Worm (Caenorhabditis elegans) whole organism, mixed stage, embryonic: ENCODE data around the gene nhr-26.

Experiments
- M03D4.4 ChIP-seq: sonication (generic microtip); optimal IDR thresholded peaks from 2 replicates; lab custom pipeline; 2017; ENCODE audit warnings: mild to moderate bottlenecking, missing genetic modification characterization, missing compliant biosample characterization
- bed-3 ChIP-seq: fragments of 200-800 bp; sonication (Bioruptor generic); optimal IDR thresholded peaks from 3 replicates; lab custom pipeline; 2018; ENCODE audit warnings: mild to moderate bottlenecking, missing genetic modification characterization, moderate library complexity, missing compliant biosample characterization
- ceh-39 ChIP-seq: fragments of 150-350 bp; optimal IDR thresholded peaks from 2 replicates; lab custom pipeline; 2014; ENCODE audit warnings: missing biosample characterization, missing genetic modification characterization
- ceh-43 ChIP-seq: fragments of 200-800 bp; sonication (Bioruptor generic); optimal IDR thresholded peaks from 2 replicates; lab custom pipeline; 2018; ENCODE audit warnings: mild to moderate bottlenecking, missing genetic modification characterization, moderate library complexity, missing compliant biosample characterization
- ceh-83 ChIP-seq: fragments of 200-800 bp; sonication (Bioruptor generic); optimal IDR thresholded peaks from 2 replicates; lab custom pipeline; 2018; ENCODE audit warnings: mild to moderate bottlenecking, missing genetic modification characterization, missing compliant biosample characterization
- ces-1 ChIP-seq: fragments of 150-350 bp; optimal IDR thresholded peaks from 2 replicates; lab custom pipeline; 2014; ENCODE audit warnings: missing biosample characterization, missing genetic modification reagents, missing genetic modification characterization
- cnd-1 ChIP-seq: fragments of 200-800 bp; sonication (Bioruptor generic); optimal IDR thresholded peaks from 2 replicates; lab custom pipeline; 2018; ENCODE audit warnings: mild to moderate bottlenecking, missing genetic modification characterization, missing compliant biosample characterization
- drap-1 ChIP-seq: fragments of 200-800 bp; sonication (Bioruptor generic); optimal IDR thresholded peaks from 3 replicates; lab custom pipeline; 2018; ENCODE audit warnings: mild to moderate bottlenecking, missing genetic modification characterization, missing compliant biosample characterization
- elt-1 ChIP-seq: sonication (generic microtip); optimal IDR thresholded peaks from 2 replicates; lab custom pipeline; 2017; ENCODE audit warnings: missing genetic modification characterization, mild to moderate bottlenecking, missing compliant biosample characterization, antibody characterized with exemption, moderate library complexity, borderline replicate concordance; ENCODE audit not compliant: insufficient read depth
- elt-3 ChIP-seq: fragments of 150-350 bp; optimal IDR thresholded peaks from 2 replicates; lab custom pipeline; 2014; ENCODE audit warnings: missing biosample characterization, missing genetic modification characterization
- flh-1 ChIP-seq: fragments of 200-800 bp; sonication (Bioruptor generic); optimal IDR thresholded peaks from 2 replicates; lab custom pipeline; 2018; ENCODE audit warnings: mild to moderate bottlenecking, missing genetic modification characterization, moderate library complexity, missing compliant biosample characterization
- ham-2 ChIP-seq: fragments of 200-800 bp; sonication (Bioruptor generic); optimal IDR thresholded peaks from 2 replicates; lab custom pipeline; 2018; ENCODE audit warnings: mild to moderate bottlenecking, missing genetic modification characterization, missing compliant biosample characterization
- hlh-1 ChIP-seq: fragments of 150-350 bp; optimal IDR thresholded peaks from 2 replicates; lab custom pipeline; 2014; ENCODE audit warnings: missing biosample characterization, missing genetic modification reagents, missing genetic modification characterization
- lin-13 ChIP-seq: fragments of 150-350 bp; optimal IDR thresholded peaks from 2 replicates; lab custom pipeline; 2014; ENCODE audit warnings: missing biosample characterization, missing genetic modification characterization
- lin-32 ChIP-seq: fragments of 200-800 bp; sonication (Bioruptor generic); optimal IDR thresholded peaks from 2 replicates; lab custom pipeline; 2018; ENCODE audit warnings: mild to moderate bottlenecking, missing genetic modification characterization, missing compliant biosample characterization
- lsy-2 ChIP-seq: fragments of 150-350 bp; optimal IDR thresholded peaks from 2 replicates; lab custom pipeline; 2014; ENCODE audit warnings: missing biosample characterization, missing genetic modification characterization
- mep-1 ChIP-seq: fragments of 150-350 bp; optimal IDR thresholded peaks from 2 replicates; lab custom pipeline; 2017; ENCODE audit warnings: missing biosample characterization, missing genetic modification reagents, missing genetic modification characterization, inconsistent platforms
- mls-2 ChIP-seq: sonication (generic microtip); optimal IDR thresholded peaks from 2 replicates; lab custom pipeline; 2016; ENCODE audit warnings: mild to moderate bottlenecking, missing genetic modification characterization, moderate library complexity, missing compliant biosample characterization
- nhr-12 ChIP-seq: fragments of 150-350 bp; optimal IDR thresholded peaks from 2 replicates; lab custom pipeline; 2014; ENCODE audit warnings: missing biosample characterization, missing genetic modification characterization
- nhr-2 ChIP-seq: fragments of 150-350 bp; optimal IDR thresholded peaks from 2 replicates; lab custom pipeline; 2014; ENCODE audit warnings: missing biosample characterization, missing genetic modification characterization
- nhr-237 ChIP-seq: fragments of 150-350 bp; optimal IDR thresholded peaks from 2 replicates; lab custom pipeline; 2014; ENCODE audit warnings: missing biosample characterization, missing genetic modification characterization
- nhr-28 ChIP-seq: fragments of 150-350 bp; optimal IDR thresholded peaks from 2 replicates; lab custom pipeline; 2014; ENCODE audit warnings: missing biosample characterization, missing genetic modification characterization
- nhr-76 ChIP-seq: sonication (generic microtip); optimal IDR thresholded peaks from 2 replicates; lab custom pipeline; 2017; ENCODE audit warnings: missing biosample characterization, missing genetic modification characterization
- pha-4 ChIP-seq: fragments of 150-350 bp; optimal IDR thresholded peaks from 2 replicates; lab custom pipeline; 2018; ENCODE audit warnings: missing biosample characterization, missing genetic modification reagents, missing genetic modification characterization
- sem-2 ChIP-seq: fragments of 200-800 bp; sonication (Bioruptor generic); optimal IDR thresholded peaks from 2 replicates; lab custom pipeline; 2018; ENCODE audit warnings: mild to moderate bottlenecking, missing genetic modification characterization, missing compliant biosample characterization
- snpc-4 ChIP-seq: fragments of 150-350 bp; optimal IDR thresholded peaks from 2 replicates; lab custom pipeline; 2014; ENCODE audit warnings: missing biosample characterization, missing genetic modification characterization
- sptf-1 ChIP-seq: sonication (generic microtip); optimal IDR thresholded peaks from 2 replicates; lab custom pipeline; 2017; ENCODE audit warnings: mild to moderate bottlenecking, missing genetic modification characterization, moderate library complexity, missing compliant biosample characterization
- unc-120 ChIP-seq: sonication (generic microtip); optimal IDR thresholded peaks from 2 replicates; lab custom pipeline; 2017; ENCODE audit warnings: missing genetic modification characterization, missing compliant biosample characterization; ENCODE audit not compliant: poor library complexity, severe bottlenecking
- unc-39 ChIP-seq: fragments of 150-350 bp; optimal IDR thresholded peaks from 2 replicates; lab custom pipeline; 2014; ENCODE audit warnings: missing biosample characterization, missing genetic modification characterization
- unc-62 ChIP-seq: fragments of 150-350 bp; optimal IDR thresholded peaks from 2 replicates; lab custom pipeline; 2014; ENCODE audit warnings: missing biosample characterization, missing genetic modification reagents, missing genetic modification characterization
- ztf-11 ChIP-seq: fragments of 150-350 bp; optimal IDR thresholded peaks from 2 replicates; lab custom pipeline; 2014; ENCODE audit warnings: missing biosample characterization, missing genetic modification characterization

The nhr-26 gene

ce11 chrX:12700456-12700855, at the start of gene nhr-26:
Gene nhr-26 (minus strand): TSS chrX:12700465.
- TF ChIP-seq snpc-4 (tag; lab: Kevin White, UChicago) (no peak), drap-1 (GFP tag; lab: Kevin White, UChicago) (no peak), cnd-1 (no peak), unc-62 (GFP tag; lab: Kevin White, UChicago) (no peak), unc-120 (tag; lab: Kevin White, UChicago) (no peak), nhr-28 (tag; lab: Kevin White, UChicago) (no peak), ceh-43 (no peak), mep-1 (tag; lab: Kevin White, UChicago) (no peak), elt-3 (tag; lab: Kevin White, UChicago) (no peak), ham-2 (GFP tag; lab: Kevin White, UChicago) (no peak), sptf-1 (tag; lab: Kevin White, UChicago) (no peak), sem-2 (GFP tag; lab: Kevin White, UChicago) (no peak), flh-1 (GFP tag; lab: Kevin White, UChicago) (no peak), nhr-76 (no peak), lsy-2 (no peak), mls-2 (no peak), nhr-12 (tag; lab: Kevin White, UChicago) (no peak), pha-4 (tag; lab: Kevin White, UChicago) (no peak)
- TF ChIP-seq, all 35 proteins: peak for 0

DNA sequence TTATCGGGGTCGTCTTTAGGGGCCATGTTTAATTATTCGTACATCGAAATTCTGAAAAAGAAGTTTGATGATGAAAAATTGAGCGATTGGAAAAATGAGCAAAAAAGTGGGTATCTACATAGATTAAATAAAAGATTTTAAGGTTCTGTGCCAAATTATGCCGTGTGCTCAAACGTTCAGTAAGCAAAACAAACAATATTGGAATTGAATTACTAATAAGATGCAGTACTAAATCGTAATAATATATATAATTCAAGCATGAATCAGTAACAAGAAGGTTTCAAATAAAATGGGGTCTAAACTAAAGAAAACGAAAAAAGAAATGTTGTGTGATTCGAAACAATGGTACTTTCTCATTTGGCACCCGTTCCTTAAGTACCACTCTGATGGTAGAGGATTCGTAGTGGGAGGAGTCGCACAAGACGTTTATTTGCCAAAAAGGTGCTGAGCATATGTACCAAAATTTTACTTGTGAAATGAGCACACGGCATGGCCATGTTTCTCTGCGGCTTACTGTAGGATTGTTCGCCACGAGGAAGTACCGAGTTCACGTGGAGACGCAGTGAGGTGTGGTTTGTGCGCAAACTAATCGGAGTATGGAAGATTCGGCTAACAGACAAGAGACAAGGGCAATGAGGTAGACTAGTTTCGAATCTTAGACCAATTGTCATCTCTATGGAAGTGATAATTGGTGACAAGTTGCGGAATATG, 49.4 kb upstream of the nhr-26 start, which contains the start of gene pgp-14:
Gene pgp-14, minus strand, starts transcription at position 51 of the 711 bp plus-strand sequence.
- TF ChIP-seq lin-13 (tag; lab: Kevin White, UChicago), result no peak

DNA sequence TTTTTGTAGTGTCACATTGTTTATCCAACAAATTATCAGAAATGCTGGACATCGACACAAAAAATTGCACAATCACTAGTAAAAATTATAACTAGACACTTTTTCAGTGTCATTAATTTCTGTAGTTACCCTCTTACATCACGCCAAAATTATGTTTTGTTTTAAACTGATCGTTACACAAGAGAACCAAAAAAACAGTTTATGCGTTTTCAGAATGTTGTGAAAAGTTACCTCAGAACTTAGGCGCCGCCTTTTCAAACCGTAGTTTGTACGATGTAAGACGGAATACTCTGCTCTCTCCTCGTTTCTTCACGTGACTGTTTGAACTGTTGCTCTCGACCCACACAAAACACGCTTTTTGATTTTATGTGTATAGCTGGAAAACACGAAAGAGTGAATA, 38.2 kb upstream of the nhr-26 start, which contains the start of gene pgp-13:
Gene pgp-13, plus strand, starts transcription at position 301 of the 400 bp plus-strand sequence.
- TF ChIP-seq lin-32 (GFP tag; lab: Kevin White, UChicago) (no peak), ceh-83 (GFP tag; lab: Kevin White, UChicago) (no peak), lsy-2 (no peak), M03D4.4 (no peak), mep-1 (tag; lab: Kevin White, UChicago) (no peak), hlh-1 (no peak)

- no peak for TF ChIP-seq cnd-1
- TF ChIP-seq elt-3 (tag; lab: Kevin White, UChicago), result no peak
- no peak for TF ChIP-seq nhr-12 (tag; lab: Kevin White, UChicago)
- no peak for TF ChIP-seq ham-2 (GFP tag; lab: Kevin White, UChicago)
- TF ChIP-seq lin-13 (tag; lab: Kevin White, UChicago), result no peak
- no peak for TF ChIP-seq nhr-76
- TF ChIP-seq drap-1 (GFP tag; lab: Kevin White, UChicago), result no peak
- TF ChIP-seq ces-1 (GFP tag; lab: Kevin White, UChicago), result no peak
- TF ChIP-seq flh-1 (GFP tag; lab: Kevin White, UChicago), result no peak
- no peak for TF ChIP-seq sem-2 (GFP tag; lab: Kevin White, UChicago)
- no peak for TF ChIP-seq unc-39
- no peak for TF ChIP-seq ceh-39
- TF ChIP-seq ztf-11 (tag; lab: Kevin White, UChicago), result no peak
- TF ChIP-seq nhr-2 (tag; lab: Kevin White, UChicago), result no peak
- no peak for TF ChIP-seq elt-1
- no peak for TF ChIP-seq nhr-237 (tag; lab: Kevin White, UChicago)
- no peak for TF ChIP-seq nhr-28 (tag; lab: Kevin White, UChicago)
- no peak for TF ChIP-seq snpc-4 (tag; lab: Kevin White, UChicago)
- TF ChIP-seq bed-3, result no peak
- no peak for TF ChIP-seq hlh-1
Measured at ce11 chrX:12731188-12731857, 31.1 kb upstream of the nhr-26 start, which contains the start of gene pgp-12. Gene pgp-12 (plus strand): TSS chrX:12731807.
